Fruit fly (Drosophila melanogaster): ENCODE results near the gene CG8219.

dm6 chr3L:6217806-6218205 lies 17.5 kb downstream of the CG8219 start, which contains the start of gene LanA:
- TF ChIP-seq Mio (GFP tag; optimal IDR thresholded peaks at IDR 0.05) = no peak
- no peak for TF ChIP-seq pan (optimal IDR thresholded peaks at IDR 0.05)
- no peak for TF ChIP-seq br (GFP tag; optimal IDR thresholded peaks at IDR 0.05)
- TF ChIP-seq Dif (GFP tag; optimal IDR thresholded peaks at IDR 0.05; ENCODE audit: partially characterized antibody) = peak; percentile 52
